Fruit fly (Drosophila melanogaster) whole organism, adult: ENCODE results near the gene Lcp65Ag1.

Experiments
- CG11617 ChIP-seq: fragments of 200-800 bp; sonication (Bioruptor generic); optimal IDR thresholded peaks from 2 replicates; lab custom pipeline; 2017; ENCODE audit warnings: mild to moderate bottlenecking, missing biosample characterization, missing genetic modification reagents, missing genetic modification characterization
- CG12768 ChIP-seq: fragments of 200-800 bp; sonication (Bioruptor generic); optimal IDR thresholded peaks from 2 replicates; lab custom pipeline; 2017; ENCODE audit warnings: missing biosample characterization, missing genetic modification characterization, mild to moderate bottlenecking, moderate library complexity, missing genetic modification reagents
- CG14711 ChIP-seq: fragments of 200-800 bp; sonication (Bioruptor generic); optimal IDR thresholded peaks from 2 replicates; lab custom pipeline; 2018; ENCODE audit warnings: missing biosample characterization, mild to moderate bottlenecking, missing genetic modification characterization, moderate library complexity
- CG1620 ChIP-seq: fragments of 200-800 bp; sonication (Bioruptor generic); optimal IDR thresholded peaks from 2 replicates; lab custom pipeline; 2016; ENCODE audit warnings: missing biosample characterization, missing genetic modification characterization
- CG33017 ChIP-seq: fragments of 200-800 bp; sonication (Bioruptor generic); optimal IDR thresholded peaks from 2 replicates; lab custom pipeline; 2018; ENCODE audit warnings: missing biosample characterization, mild to moderate bottlenecking, missing genetic modification characterization, moderate library complexity
- CG5204 ChIP-seq: fragments of 200-800 bp; sonication (Bioruptor generic); optimal IDR thresholded peaks from 2 replicates; lab custom pipeline; 2016; ENCODE audit warnings: missing biosample characterization, missing genetic modification characterization
- CG7045 ChIP-seq: fragments of 200-800 bp; sonication (Bioruptor generic); optimal IDR thresholded peaks from 2 replicates; lab custom pipeline; 2017; ENCODE audit warnings: missing biosample characterization, mild to moderate bottlenecking, missing genetic modification characterization
- cic ChIP-seq: fragments of 200-800 bp; sonication (Bioruptor generic); optimal IDR thresholded peaks from 2 replicates; lab custom pipeline; 2017; ENCODE audit warnings: missing biosample characterization, mild to moderate bottlenecking, missing genetic modification characterization, moderate library complexity
- cnc ChIP-seq, 2 experiments: fragments of >200 bp; optimal IDR thresholded peaks; 2 replicates each; lab custom pipeline; 2017
- kay ChIP-seq: fragments of 200-800 bp; sonication (Bioruptor generic); peaks from one replicate; lab custom pipeline; 2016; ENCODE audit warnings: missing biosample characterization, missing genetic modification characterization, borderline replicate concordance
- ovo ChIP-seq: fragments of 200-800 bp; sonication (Bioruptor generic); optimal IDR thresholded peaks from 2 replicates; lab custom pipeline; 2016; ENCODE audit warnings: missing biosample characterization, missing genetic modification characterization
- pad ChIP-seq: fragments of 200-800 bp; sonication (Bioruptor generic); optimal IDR thresholded peaks from 3 replicates; lab custom pipeline; 2017; ENCODE audit warnings: missing biosample characterization, missing genetic modification characterization, mild to moderate bottlenecking, moderate library complexity, missing genetic modification reagents
- tj ChIP-seq: fragments of 200-800 bp; sonication (Bioruptor generic); optimal IDR thresholded peaks from 3 replicates; lab custom pipeline; 2017; ENCODE audit warnings: missing biosample characterization, mild to moderate bottlenecking, missing genetic modification characterization, moderate library complexity
- toe ChIP-seq: fragments of 200-800 bp; sonication (Bioruptor generic); optimal IDR thresholded peaks from 2 replicates; lab custom pipeline; 2016; ENCODE audit warnings: missing biosample characterization, missing genetic modification characterization

DNA sequence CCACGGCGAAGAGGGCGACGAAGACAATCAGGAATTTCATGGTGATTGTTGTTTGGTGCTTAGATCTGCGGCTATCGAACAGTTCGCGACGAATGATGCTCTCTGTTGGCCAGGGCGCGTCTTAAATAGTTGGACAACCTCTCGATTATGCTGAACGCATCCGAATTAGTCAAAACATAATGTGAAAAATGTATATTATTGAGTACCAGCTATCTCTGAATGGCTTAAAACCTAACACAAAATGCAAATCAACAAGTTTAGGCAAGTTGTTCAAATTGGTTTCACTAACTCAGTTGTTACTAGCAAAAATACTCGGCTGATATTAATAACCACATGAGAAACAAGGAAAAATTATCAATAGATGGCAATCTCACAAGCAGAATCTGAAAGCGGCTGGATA is at the start of gene Lcp65Ag1:
- TF ChIP-seq kay (GFP tag; lab: Kevin White, UChicago) (no peak), CG7045 (GFP tag; lab: Kevin White, UChicago) (no peak), toe (no peak), CG1620 (GFP tag; lab: Kevin White, UChicago) (no peak), pad (GFP tag; lab: Kevin White, UChicago) (no peak), ovo (GFP tag; lab: Kevin White, UChicago) (no peak), CG5204 (GFP tag; lab: Kevin White, UChicago) (no peak), cic (GFP tag; lab: Kevin White, UChicago) (no peak), CG11617 (GFP tag; lab: Kevin White, UChicago) (no peak), cnc (optimal IDR thresholded peaks at IDR 0.05; lab: Kevin White, UChicago) (no peak), CG14711 (no peak), CG12768 (GFP tag; lab: Kevin White, UChicago) (no peak), CG33017 (tag; lab: Kevin White, UChicago) (no peak), tj (GFP tag; lab: Kevin White, UChicago) (no peak)
